Worm (Caenorhabditis elegans): ENCODE measurements around the gene msp-56.
A peak's percentile ranks its signal among the peaks of the same experiment; 100 is the strongest.

The msp-56 gene

ce11 chrIV:9867915-9868314 lies 26.6 kb downstream of the msp-56 start (continued):
- TF ChIP-seq pha-4 (GFP tag; IDR thresholded peaks at IDR 0.05) = no peak
- no peak for TF ChIP-seq pha-4 (tag; optimal IDR thresholded peaks at IDR 0.05)
- TF ChIP-seq gei-8 (GFP tag; optimal IDR thresholded peaks at IDR 0.05) = peak; percentile 75
- peak; percentile 52 for TF ChIP-seq nhr-102 (tag; optimal IDR thresholded peaks at IDR 0.05)
- peak; percentile 93 for TF ChIP-seq hlh-30 (tag; optimal IDR thresholded peaks at IDR 0.05; ENCODE audit: insufficient read depth)
- peak; percentile 49 for TF ChIP-seq dpl-1 (GFP tag; optimal IDR thresholded peaks at IDR 0.05)
- peak; percentile 58 for TF ChIP-seq nhr-11 (tag; optimal IDR thresholded peaks at IDR 0.05)
- TF ChIP-seq mep-1 (tag; optimal IDR thresholded peaks at IDR 0.05) = peak; percentile 59
- no peak for TF ChIP-seq unc-39 (tag; optimal IDR thresholded peaks at IDR 0.05)
- peak; percentile 6 for TF ChIP-seq dve-1 (tag; optimal IDR thresholded peaks at IDR 0.05; ENCODE audit: insufficient read depth)
- TF ChIP-seq nhr-10 (tag; optimal IDR thresholded peaks at IDR 0.05) = peak; percentile 14
- TF ChIP-seq nhr-25 (tag; optimal IDR thresholded peaks at IDR 0.05; ENCODE audit: borderline replicate concordance, insufficient read depth) = peak; percentile 49
- TF ChIP-seq lim-7 (GFP tag; IDR thresholded peaks at IDR 0.05) = no peak
- TF ChIP-seq ces-1 (GFP tag; optimal IDR thresholded peaks at IDR 0.05) = no peak
- no peak for TF ChIP-seq zag-1 (tag; optimal IDR thresholded peaks at IDR 0.05)
- TF ChIP-seq hmg-1.1 (GFP tag; IDR thresholded peaks at IDR 0.05) = no peak
- no peak for TF ChIP-seq F37D6.2 (tag; optimal IDR thresholded peaks at IDR 0.05)
- TF ChIP-seq mdl-1 (tag; optimal IDR thresholded peaks at IDR 0.05) = peak in 1 of 2 experiments; percentile 72
- TF ChIP-seq lin-15B (tag; optimal IDR thresholded peaks at IDR 0.05) = no peak
- peak; percentile 86 for TF ChIP-seq mxl-3 (GFP tag; optimal IDR thresholded peaks at IDR 0.05)
- TF ChIP-seq sdz-12 (GFP tag; optimal IDR thresholded peaks at IDR 0.05) = no peak
- no peak for TF ChIP-seq ceh-82 (tag; optimal IDR thresholded peaks at IDR 0.05)
- TF ChIP-seq nhr-76 (tag; optimal IDR thresholded peaks at IDR 0.05) = no peak
- no peak for TF ChIP-seq zip-2 (tag; optimal IDR thresholded peaks at IDR 0.05)
- peak; percentile 98 for TF ChIP-seq nhr-48 (tag; optimal IDR thresholded peaks at IDR 0.05)
- no peak for TF ChIP-seq ceh-28 (tag; optimal IDR thresholded peaks at IDR 0.05)
- peak; percentile 41 for TF ChIP-seq mes-2 (tag; optimal IDR thresholded peaks at IDR 0.05; ENCODE audit: poor library complexity, severe bottlenecking)
- no peak for TF ChIP-seq lin-39 (tag; optimal IDR thresholded peaks at IDR 0.05)
- peak; percentile 5 to 79 for TF ChIP-seq lsy-2 (tag; optimal IDR thresholded peaks at IDR 0.05)
- no peak for TF ChIP-seq daf-19 (GFP tag; conservative IDR thresholded peaks at IDR 0.05)
- TF ChIP-seq vab-7 (GFP tag; IDR thresholded peaks at IDR 0.05) = no peak
- TF ChIP-seq dmd-8 (GFP tag; IDR thresholded peaks at IDR 0.05) = no peak
- peak; percentile 29 for TF ChIP-seq T20F7.1 (GFP tag; optimal IDR thresholded peaks at IDR 0.05)

- no peak for TF ChIP-seq sdz-12 (GFP tag; optimal IDR thresholded peaks at IDR 0.05)
- TF ChIP-seq daf-19 (GFP tag; conservative IDR thresholded peaks at IDR 0.05) = no peak
- TF ChIP-seq lin-13 (GFP tag; optimal IDR thresholded peaks at IDR 0.05) = no peak
- no peak for TF ChIP-seq nhr-102 (tag; optimal IDR thresholded peaks at IDR 0.05)
- no peak for TF ChIP-seq ctbp-1 (GFP tag; IDR thresholded peaks at IDR 0.05)
- no peak for TF ChIP-seq ceh-28 (tag; optimal IDR thresholded peaks at IDR 0.05)
- no peak for TF ChIP-seq F37D6.2 (tag; optimal IDR thresholded peaks at IDR 0.05)
- no peak for TF ChIP-seq daf-8 (GFP tag; IDR thresholded peaks at IDR 0.05)
- TF ChIP-seq F44E2.7 (GFP tag; IDR thresholded peaks at IDR 0.05) = no peak
- no peak for TF ChIP-seq unc-39 (tag; optimal IDR thresholded peaks at IDR 0.05)
- no peak for TF ChIP-seq mxl-2 (GFP tag; conservative IDR thresholded peaks at IDR 0.05)
- TF ChIP-seq lin-15B (tag; optimal IDR thresholded peaks at IDR 0.05) = no peak
- TF ChIP-seq nhr-42 (GFP tag; IDR thresholded peaks at IDR 0.05) = no peak
- TF ChIP-seq F10B5.3 (tag; optimal IDR thresholded peaks at IDR 0.05) = no peak
- TF ChIP-seq fkh-10 (GFP tag; optimal IDR thresholded peaks at IDR 0.05) = no peak
- no peak for TF ChIP-seq ces-1 (GFP tag; optimal IDR thresholded peaks at IDR 0.05)
- no peak for TF ChIP-seq nhr-41 (GFP tag; IDR thresholded peaks at IDR 0.05)
- no peak for TF ChIP-seq nhr-48 (tag; optimal IDR thresholded peaks at IDR 0.05)
These were observed 28.0 kb downstream of the msp-56 start for ce11 chrIV:9869344-9869743.

Data from whole organism, L4 larva.